Fruit fly (Drosophila melanogaster) whole organism, pupa: Measurements from ENCODE around the gene Sik2.

ENCODE experiments used
- CG10348 ChIP-seq: fragments of 200-800 bp; sonication (Bioruptor generic); IDR thresholded peaks from 2 replicates; pipeline ENCODE4 v1.3.6; 2022; ENCODE audit warnings: missing biosample characterization, missing genetic modification characterization
- CG12605 ChIP-seq: fragments of 200-800 bp; sonication (Bioruptor generic); IDR thresholded peaks from 2 replicates; pipeline ENCODE4 v1.3.6; 2022; ENCODE audit warnings: missing biosample characterization, missing genetic modification characterization
- CG13204 ChIP-seq: fragments of 200-800 bp; sonication (Bioruptor generic); optimal IDR thresholded peaks from 2 replicates; lab custom pipeline; 2018; ENCODE audit warnings: missing biosample characterization, mild to moderate bottlenecking, missing genetic modification characterization, moderate library complexity
- CG14655 ChIP-seq: fragments of 200-800 bp; sonication (Bioruptor generic); optimal IDR thresholded peaks from 3 replicates; lab custom pipeline; 2017; ENCODE audit warnings: mild to moderate bottlenecking, missing biosample characterization, missing genetic modification reagents, missing genetic modification characterization
- CG15710 ChIP-seq: fragments of 200-800 bp; sonication (Bioruptor generic); optimal IDR thresholded peaks from 2 replicates; lab custom pipeline; 2018; ENCODE audit warnings: missing biosample characterization, mild to moderate bottlenecking, missing genetic modification characterization, moderate library complexity
- CG17806 ChIP-seq: fragments of 200-800 bp; sonication (Bioruptor generic); optimal IDR thresholded peaks from 2 replicates; lab custom pipeline; 2018; ENCODE audit warnings: missing biosample characterization, mild to moderate bottlenecking, missing genetic modification characterization, moderate library complexity
- CG32121 ChIP-seq: fragments of 200-800 bp; sonication (Bioruptor generic); IDR thresholded peaks from 2 replicates; pipeline ENCODE4 v1.3.6; 2022; ENCODE audit warnings: missing biosample characterization, missing genetic modification characterization
- CG34367 ChIP-seq: fragments of 200-800 bp; sonication (Bioruptor generic); optimal IDR thresholded peaks from 2 replicates; lab custom pipeline; 2018; ENCODE audit warnings: missing biosample characterization, mild to moderate bottlenecking, missing genetic modification characterization
- CG4496 ChIP-seq: fragments of 200-800 bp; sonication (Bioruptor generic); IDR thresholded peaks from 3 replicates; pipeline ENCODE4 v1.3.6; 2022; ENCODE audit warnings: missing biosample characterization, missing genetic modification characterization
- CG8159 ChIP-seq: fragments of 200-800 bp; sonication (Bioruptor generic); optimal IDR thresholded peaks from 3 replicates; lab custom pipeline; 2018; ENCODE audit warnings: missing biosample characterization, mild to moderate bottlenecking, missing genetic modification characterization, moderate library complexity
- CG8301 ChIP-seq: fragments of 200-800 bp; sonication (Bioruptor generic); optimal IDR thresholded peaks from 2 replicates; lab custom pipeline; 2018; ENCODE audit warnings: missing biosample characterization, mild to moderate bottlenecking, missing genetic modification characterization
- CG9948 ChIP-seq: fragments of 200-800 bp; sonication (Bioruptor generic); optimal IDR thresholded peaks from 2 replicates; lab custom pipeline; 2018; ENCODE audit warnings: missing biosample characterization, mild to moderate bottlenecking, missing genetic modification characterization, moderate library complexity
- D1 ChIP-seq: fragments of 200-800 bp; sonication (Bioruptor generic); optimal IDR thresholded peaks from 2 replicates; lab custom pipeline; 2018; ENCODE audit warnings: missing biosample characterization, mild to moderate bottlenecking, missing genetic modification characterization, moderate library complexity
- EcR ChIP-seq: fragments of 200-800 bp; sonication (Bioruptor generic); optimal IDR thresholded peaks from 3 replicates; lab custom pipeline; 2019; ENCODE audit warnings: missing biosample characterization, missing genetic modification characterization, mild to moderate bottlenecking, moderate library complexity, missing genetic modification reagents
- Ets98B ChIP-seq: fragments of 200-800 bp; sonication (Bioruptor generic); IDR thresholded peaks from 2 replicates; pipeline ENCODE4 v1.3.6; 2022; ENCODE audit warnings: missing biosample characterization, missing genetic modification characterization
- Pif1A ChIP-seq: fragments of 200-800 bp; sonication (Bioruptor generic); optimal IDR thresholded peaks from 3 replicates; lab custom pipeline; 2016; ENCODE audit warnings: missing biosample characterization, missing genetic modification characterization
- Pif1B ChIP-seq: fragments of 200-800 bp; sonication (Bioruptor generic); optimal IDR thresholded peaks from 3 replicates; lab custom pipeline; 2016; ENCODE audit warnings: missing biosample characterization, missing genetic modification characterization
- Snoo ChIP-seq: fragments of 200-800 bp; sonication (Bioruptor generic); optimal IDR thresholded peaks from 3 replicates; lab custom pipeline; 2017; ENCODE audit warnings: missing biosample characterization, mild to moderate bottlenecking, missing genetic modification characterization, inconsistent platforms
- fd96Ca ChIP-seq: fragments of 200-800 bp; sonication (Bioruptor generic); IDR thresholded peaks from 3 replicates; pipeline ENCODE4 v1.3.6; 2022; ENCODE audit warnings: missing biosample characterization, missing genetic modification characterization
- gl ChIP-seq: fragments of 200-800 bp; sonication (Bioruptor generic); optimal IDR thresholded peaks from 2 replicates; lab custom pipeline; 2018; ENCODE audit warnings: missing biosample characterization, mild to moderate bottlenecking, missing genetic modification characterization
- rn ChIP-seq: fragments of 200-800 bp; sonication (Bioruptor generic); IDR thresholded peaks from 2 replicates; pipeline ENCODE4 v1.3.6; 2022; ENCODE audit warnings: missing biosample characterization, missing genetic modification characterization

Sik2 gene

DNA sequence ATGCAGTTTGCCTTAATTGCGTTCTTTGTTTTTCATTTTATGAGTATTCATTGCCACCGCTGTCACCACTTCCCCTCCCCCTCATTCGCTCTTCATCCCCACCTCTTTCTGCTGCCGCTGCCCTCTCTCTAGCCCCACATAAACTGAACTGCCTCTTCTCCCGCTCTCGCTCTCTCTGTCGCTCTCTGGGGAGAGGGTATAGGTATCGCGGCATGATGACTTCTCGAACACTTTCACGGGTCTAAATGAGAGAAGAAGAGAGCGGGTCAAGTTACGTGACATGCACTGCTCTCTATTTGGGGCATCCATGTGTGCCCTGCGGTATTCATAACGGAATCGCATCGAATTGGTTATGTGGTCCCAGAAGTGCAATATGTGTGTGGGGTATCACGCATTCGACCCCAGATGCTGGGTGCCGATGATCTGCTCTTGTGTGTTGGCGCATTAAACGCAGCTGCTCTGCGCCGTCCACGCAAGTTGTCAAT, 22.0 kb upstream of the Sik2 start:
- TF ChIP-seq CG13204 (GFP tag; lab: Kevin White, UChicago) (peak; percentile 64), rn (GFP tag; lab: Robert Waterston, UW) (peak; percentile 86), CG4496 (GFP tag; lab: Robert Waterston, UW) (peak; percentile 94), EcR (GFP tag; lab: Kevin White, UChicago) (peak; percentile 93), CG9948 (peak; percentile 88), Snoo (tag; lab: Kevin White, UChicago) (peak; percentile 85), CG32121 (GFP tag; lab: Robert Waterston, UW) (peak; percentile 94), CG14655 (GFP tag; lab: Kevin White, UChicago) (peak; percentile 90), Ets98B (GFP tag; lab: Robert Waterston, UW) (peak; percentile 94), CG34367 (tag; lab: Kevin White, UChicago) (peak; percentile 81), Pif1B (GFP tag; lab: Kevin White, UChicago) (peak; percentile 94), CG15710 (tag; lab: Kevin White, UChicago) (peak; percentile 85), fd96Ca (peak; percentile 96), D1 (tag; lab: Kevin White, UChicago) (peak; percentile 7), CG17806 (peak; percentile 88), gl (tag; lab: Kevin White, UChicago) (peak; percentile 75), CG10348 (GFP tag; lab: Robert Waterston, UW) (peak; percentile 76), CG8159 (tag; lab: Kevin White, UChicago) (peak; percentile 83), Pif1A (peak; percentile 94), CG8301 (tag; lab: Kevin White, UChicago) (peak; percentile 88), CG12605 (GFP tag; lab: Robert Waterston, UW) (peak; percentile 87)

DNA sequence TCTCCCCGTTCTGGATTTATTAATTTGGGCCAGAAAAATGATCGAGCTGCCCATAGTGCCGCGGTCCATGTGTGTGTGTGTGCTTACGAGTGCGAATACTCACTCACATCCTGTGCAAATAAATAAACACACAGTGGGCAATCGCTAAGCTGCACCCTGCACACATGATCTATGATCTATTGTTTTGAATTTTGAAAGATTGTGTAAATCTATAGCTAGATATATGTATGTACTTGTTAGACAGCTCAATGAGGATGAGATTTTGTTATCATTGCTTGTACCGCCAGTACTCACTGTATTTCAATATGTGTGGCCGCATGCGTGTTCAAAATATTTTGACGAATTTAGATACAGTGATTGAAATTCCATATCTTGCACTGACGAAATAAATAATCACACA, 21.4 kb upstream of the Sik2 start:
- TF ChIP-seq CG14655 (GFP tag; lab: Kevin White, UChicago) (no peak), CG32121 (GFP tag; lab: Robert Waterston, UW) (peak; percentile 92), EcR (GFP tag; lab: Kevin White, UChicago) (no peak), CG13204 (GFP tag; lab: Kevin White, UChicago) (peak; percentile 7), CG9948 (peak; percentile 86), rn (GFP tag; lab: Robert Waterston, UW) (peak; percentile 82), CG8159 (tag; lab: Kevin White, UChicago) (peak; percentile 89), D1 (tag; lab: Kevin White, UChicago) (no peak), Pif1B (GFP tag; lab: Kevin White, UChicago) (peak; percentile 82), CG17806 (peak; percentile 89), Snoo (tag; lab: Kevin White, UChicago) (peak; percentile 78), fd96Ca (peak; percentile 95), Pif1A (peak; percentile 85), CG34367 (tag; lab: Kevin White, UChicago) (peak; percentile 91), CG4496 (GFP tag; lab: Robert Waterston, UW) (peak; percentile 95), CG8301 (tag; lab: Kevin White, UChicago) (peak; percentile 87), CG12605 (GFP tag; lab: Robert Waterston, UW) (peak; percentile 84), CG10348 (GFP tag; lab: Robert Waterston, UW) (peak; percentile 86), gl (tag; lab: Kevin White, UChicago) (peak; percentile 76), CG15710 (tag; lab: Kevin White, UChicago) (peak; percentile 88), Ets98B (GFP tag; lab: Robert Waterston, UW) (peak; percentile 93)

DNA sequence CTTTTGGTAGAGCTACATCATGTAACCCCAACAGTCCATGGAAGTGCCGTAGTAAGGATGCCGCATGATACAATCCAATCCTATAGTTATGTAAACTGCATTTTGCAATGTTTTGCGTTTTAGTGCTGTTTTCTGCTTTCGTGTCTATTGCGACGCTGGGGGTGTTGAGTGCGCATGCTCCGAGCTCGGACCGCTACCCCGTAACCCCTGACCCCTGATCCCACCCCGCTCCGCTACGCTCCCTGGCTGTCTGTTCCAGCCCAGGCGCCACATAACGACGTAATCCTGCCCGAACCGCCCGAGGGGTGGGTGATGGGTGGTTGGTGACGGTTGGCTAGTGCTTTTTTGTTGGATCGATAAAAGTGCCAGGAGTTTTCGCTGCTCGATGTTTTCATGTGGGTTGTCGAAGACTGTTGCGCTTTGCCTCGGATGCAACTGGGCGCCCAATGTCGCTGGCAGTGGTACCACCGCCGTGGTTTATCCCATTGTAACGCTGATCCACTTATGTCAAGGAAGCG, 20.2 kb upstream of the Sik2 start:
- TF ChIP-seq Ets98B (GFP tag; lab: Robert Waterston, UW), result no peak
- TF ChIP-seq Pif1B (GFP tag; lab: Kevin White, UChicago), result no peak
- TF ChIP-seq EcR (GFP tag; lab: Kevin White, UChicago), result no peak
- TF ChIP-seq CG13204 (GFP tag; lab: Kevin White, UChicago), result no peak
- no peak for TF ChIP-seq CG12605 (GFP tag; lab: Robert Waterston, UW)
- no peak for TF ChIP-seq CG17806
- no peak for TF ChIP-seq CG32121 (GFP tag; lab: Robert Waterston, UW)
- no peak for TF ChIP-seq Snoo (tag; lab: Kevin White, UChicago)
- no peak for TF ChIP-seq CG14655 (GFP tag; lab: Kevin White, UChicago)
- TF ChIP-seq CG15710 (tag; lab: Kevin White, UChicago), result no peak
- no peak for TF ChIP-seq CG8301 (tag; lab: Kevin White, UChicago)
- TF ChIP-seq CG9948, result no peak
- TF ChIP-seq CG10348 (GFP tag; lab: Robert Waterston, UW), result no peak
- TF ChIP-seq rn (GFP tag; lab: Robert Waterston, UW), result no peak
- TF ChIP-seq D1 (tag; lab: Kevin White, UChicago), result no peak
- TF ChIP-seq fd96Ca, result no peak
- no peak for TF ChIP-seq gl (tag; lab: Kevin White, UChicago)
- no peak for TF ChIP-seq CG34367 (tag; lab: Kevin White, UChicago)

DNA sequence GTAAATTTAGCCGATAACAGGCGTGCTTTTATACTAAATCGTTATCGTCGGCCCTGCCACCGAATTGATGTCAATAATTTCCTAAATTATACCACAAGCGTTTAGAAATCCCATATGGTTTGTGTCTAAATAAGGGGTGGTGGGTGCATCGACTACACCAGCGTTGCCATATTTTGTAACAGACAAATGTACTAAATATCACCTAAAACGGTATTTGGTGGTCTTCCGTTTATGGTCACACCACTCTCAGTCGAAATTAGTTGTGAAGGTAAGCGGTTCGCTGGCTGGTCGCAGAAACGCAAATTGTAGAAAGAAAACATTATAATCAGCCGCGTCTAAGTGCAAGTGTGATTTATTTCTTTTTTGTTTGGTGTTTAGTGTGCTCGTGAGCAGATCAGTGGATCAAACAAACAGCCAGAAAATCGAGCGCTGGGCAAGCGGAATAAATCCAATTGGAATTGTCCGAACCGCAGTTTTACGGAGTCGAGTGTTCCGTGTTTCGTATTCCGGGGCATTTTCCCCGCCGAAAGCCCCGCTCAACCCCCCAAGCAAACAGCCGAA, 18.7 kb upstream of the Sik2 start, which contains the start of the genes CG16903 and Unc-76:
TSS of gene CG16903 (minus strand) at position 39 of the 561 bp plus-strand sequence.
TSS of gene Unc-76 (plus strand) at position 244 of the 561 bp plus-strand sequence.
- no peak for TF ChIP-seq Pif1B (GFP tag; lab: Kevin White, UChicago)
- TF ChIP-seq EcR (GFP tag; lab: Kevin White, UChicago), result peak; percentile 31
- TF ChIP-seq CG4496 (GFP tag; lab: Robert Waterston, UW), result no peak
- TF ChIP-seq CG34367 (tag; lab: Kevin White, UChicago), result no peak
- no peak for TF ChIP-seq CG14655 (GFP tag; lab: Kevin White, UChicago)
- no peak for TF ChIP-seq rn (GFP tag; lab: Robert Waterston, UW)
- TF ChIP-seq Snoo (tag; lab: Kevin White, UChicago), result peak; percentile 41
- peak; percentile 21 for TF ChIP-seq CG13204 (GFP tag; lab: Kevin White, UChicago)
- TF ChIP-seq Ets98B (GFP tag; lab: Robert Waterston, UW), result no peak
- no peak for TF ChIP-seq CG9948
- no peak for TF ChIP-seq CG10348 (GFP tag; lab: Robert Waterston, UW)
- TF ChIP-seq CG17806, result no peak
- no peak for TF ChIP-seq fd96Ca
- TF ChIP-seq CG32121 (GFP tag; lab: Robert Waterston, UW), result no peak
- no peak for TF ChIP-seq gl (tag; lab: Kevin White, UChicago)
- TF ChIP-seq CG15710 (tag; lab: Kevin White, UChicago), result peak; percentile 9
- TF ChIP-seq CG8159 (tag; lab: Kevin White, UChicago), result no peak
- no peak for TF ChIP-seq CG8301 (tag; lab: Kevin White, UChicago)
- TF ChIP-seq D1 (tag; lab: Kevin White, UChicago), result no peak
- TF ChIP-seq Pif1A, result no peak
- no peak for TF ChIP-seq CG12605 (GFP tag; lab: Robert Waterston, UW)
